Worm (Caenorhabditis elegans) whole organism, early embryonic: ENCODE results near the gene rpl-20.

Experiments used
- B0310.2 ChIP-seq: sonication (generic microtip); optimal IDR thresholded peaks from 2 replicates; lab custom pipeline; 2016; ENCODE audit warnings: mild to moderate bottlenecking, missing genetic modification characterization, missing compliant biosample characterization
- flt-1 ChIP-seq: fragments of 200-800 bp; sonication (Bioruptor generic); IDR thresholded peaks from 2 replicates; pipeline ENCODE4 v1.3.6; 2022; ENCODE audit warnings: missing genetic modification characterization, missing compliant biosample characterization
- pes-1 ChIP-seq: fragments of 200-800 bp; sonication (Bioruptor generic); IDR thresholded peaks from 2 replicates; pipeline ENCODE4 v1.3.6; 2022; ENCODE audit warnings: missing genetic modification reagents, missing genetic modification characterization, missing compliant biosample characterization
- tbx-11 ChIP-seq: fragments of 200-800 bp; sonication (Bioruptor generic); IDR thresholded peaks from 2 replicates; pipeline ENCODE4 v1.3.6; 2022; ENCODE audit warnings: missing genetic modification characterization, missing compliant biosample characterization

DNA sequence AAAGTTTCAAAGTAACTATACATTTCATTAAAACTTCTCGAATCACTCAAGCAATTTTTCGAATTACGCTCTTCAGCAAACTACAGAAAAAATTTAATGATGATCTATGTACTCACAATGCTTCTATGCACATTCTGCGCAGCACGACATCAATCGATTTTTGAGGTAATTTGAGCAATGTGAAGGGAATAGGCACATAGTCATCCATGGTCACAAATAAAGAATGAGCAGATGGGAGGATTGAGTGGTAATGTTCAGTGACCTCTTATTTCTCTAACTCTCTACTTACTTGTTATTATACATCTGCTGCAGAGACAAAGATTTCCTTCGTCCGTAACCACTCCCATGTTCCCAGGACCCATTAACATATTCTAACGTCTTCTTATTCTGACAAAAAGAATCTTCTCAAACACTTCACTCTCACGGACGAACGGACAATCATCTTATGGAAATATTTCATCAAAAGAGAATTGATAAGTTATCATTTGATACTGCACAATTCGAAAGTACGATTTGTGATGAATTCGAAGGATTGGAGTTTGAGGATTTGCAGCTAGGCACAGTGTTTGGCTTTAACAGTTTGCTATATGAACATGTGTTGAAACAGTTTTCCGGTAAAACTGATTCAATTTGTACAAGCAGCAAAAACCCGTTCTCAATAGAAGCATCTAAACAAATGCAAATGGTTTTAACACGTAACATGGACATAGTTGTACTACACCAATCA, 6.5 kb upstream of the rpl-20 start, which contains the start of the genes fbxb-77 and Y17G9B.11:
- TF ChIP-seq B0310.2 (tag; lab: Kevin White, UChicago) = no peak
- TF ChIP-seq tbx-11 (GFP tag; lab: Robert Waterston, UW) = no peak
- TF ChIP-seq pes-1 = no peak
- no peak for TF ChIP-seq flt-1 (GFP tag; lab: Robert Waterston, UW)
